Fruit fly (Drosophila melanogaster): ENCODE results near the gene CG12693.

CG12693 gene

dm6 chrX:4277861-4278260, 51.4 kb downstream of the CG12693 start, which contains the start of gene CG15578:
CG15578 (minus strand) TSS chrX:4277961.
- TF ChIP-seq klu (GFP tag; IDR thresholded peaks at IDR 0.05) (no peak), Awh (GFP tag; IDR thresholded peaks at IDR 0.05) (no peak), CG30431 (GFP tag; optimal IDR thresholded peaks at IDR 0.05) (no peak), prd (optimal IDR thresholded peaks at IDR 0.05) (no peak), prd (GFP tag; IDR thresholded peaks at IDR 0.05) (no peak), z (GFP tag; IDR thresholded peaks at IDR 0.05) (no peak), CG18764 (GFP tag; optimal IDR thresholded peaks at IDR 0.05) (no peak), Dad (GFP tag; optimal IDR thresholded peaks at IDR 0.05) (no peak), btn (GFP tag; optimal IDR thresholded peaks at IDR 0.05) (no peak), CG31365 (tag; optimal IDR thresholded peaks at IDR 0.05) (no peak), eve (GFP tag; optimal IDR thresholded peaks at IDR 0.05) (no peak), CG11695 (GFP tag; IDR thresholded peaks at IDR 0.05) (no peak), CG1024 (GFP tag; IDR thresholded peaks at IDR 0.05) (no peak), CG10959 (GFP tag; IDR thresholded peaks at IDR 0.05) (no peak), CG14667 (GFP tag; IDR thresholded peaks at IDR 0.05) (no peak), emc (GFP tag; optimal IDR thresholded peaks at IDR 0.05) (no peak), Sox102F (GFP tag; optimal IDR thresholded peaks at IDR 0.05) (no peak), CG4328 (GFP tag; optimal IDR thresholded peaks at IDR 0.05) (no peak), CG11093 (GFP tag; IDR thresholded peaks at IDR 0.05) (no peak), grn (GFP tag; optimal IDR thresholded peaks at IDR 0.05) (no peak), Oli (tag; optimal IDR thresholded peaks at IDR 0.05) (no peak)
